Fruit fly (Drosophila melanogaster) whole organism, embryonic: ENCODE measurements around the gene Lztr1.

ENCODE experiments used
- CG10321 ChIP-seq: fragments of 200-800 bp; sonication (Bioruptor generic); IDR thresholded peaks from 2 replicates; pipeline ENCODE4 v1.3.6; 2022; ENCODE audit warnings: missing biosample characterization, missing genetic modification characterization
- CG10462 ChIP-seq: fragments of 200-800 bp; sonication (Bioruptor generic); optimal IDR thresholded peaks from 2 replicates; lab custom pipeline; 2016; ENCODE audit warnings: missing biosample characterization, missing genetic modification characterization
- CG11723 ChIP-seq: fragments of 200-800 bp; sonication (Bioruptor generic); optimal IDR thresholded peaks from 2 replicates; lab custom pipeline; 2017; ENCODE audit warnings: missing biosample characterization, mild to moderate bottlenecking, missing genetic modification characterization
- CG15269 ChIP-seq: fragments of 200-800 bp; sonication (Bioruptor generic); optimal IDR thresholded peaks from 2 replicates; lab custom pipeline; 2018; ENCODE audit warnings: missing biosample characterization, mild to moderate bottlenecking, missing genetic modification characterization, moderate library complexity
- CG15601 ChIP-seq: fragments of 200-800 bp; sonication (Bioruptor generic); optimal IDR thresholded peaks from 3 replicates; lab custom pipeline; 2019; ENCODE audit warnings: missing biosample characterization, mild to moderate bottlenecking, missing genetic modification characterization, moderate library complexity
- CG15696 ChIP-seq: fragments of 200-800 bp; sonication (Bioruptor generic); optimal IDR thresholded peaks from 2 replicates; lab custom pipeline; 2019; ENCODE audit warnings: missing biosample characterization, mild to moderate bottlenecking, missing genetic modification characterization, moderate library complexity
- CG16863 ChIP-seq: fragments of 200-800 bp; sonication (Bioruptor generic); optimal IDR thresholded peaks from 3 replicates; lab custom pipeline; 2016; ENCODE audit warnings: missing biosample characterization, missing genetic modification characterization
- CG17359 ChIP-seq: fragments of 200-800 bp; sonication (Bioruptor generic); optimal IDR thresholded peaks from 3 replicates; lab custom pipeline; 2018; ENCODE audit warnings: missing biosample characterization, mild to moderate bottlenecking, missing genetic modification characterization, moderate library complexity
- CG18476 ChIP-seq: fragments of 200-800 bp; sonication (Bioruptor generic); optimal IDR thresholded peaks from 2 replicates; lab custom pipeline; 2016; ENCODE audit warnings: missing biosample characterization, mild to moderate bottlenecking, missing genetic modification characterization
- CG18764 ChIP-seq: fragments of 200-800 bp; sonication (Bioruptor generic); optimal IDR thresholded peaks from 3 replicates; lab custom pipeline; 2016; ENCODE audit warnings: missing biosample characterization, missing genetic modification characterization
- CG2202 ChIP-seq: fragments of 200-800 bp; sonication (Bioruptor generic); optimal IDR thresholded peaks from 2 replicates; lab custom pipeline; 2018; ENCODE audit warnings: missing biosample characterization, mild to moderate bottlenecking, missing genetic modification characterization
- CG3163 ChIP-seq: fragments of 200-800 bp; sonication (Bioruptor generic); optimal IDR thresholded peaks from 3 replicates; lab custom pipeline; 2016; ENCODE audit warnings: missing biosample characterization, missing genetic modification characterization
- CG33557 ChIP-seq: fragments of 200-800 bp; sonication (Bioruptor generic); optimal IDR thresholded peaks from 2 replicates; lab custom pipeline; 2019; ENCODE audit warnings: missing biosample characterization, mild to moderate bottlenecking, missing genetic modification characterization, moderate library complexity
- CG4404 ChIP-seq: fragments of 200-800 bp; sonication (Bioruptor generic); IDR thresholded peaks from 2 replicates; pipeline ENCODE4 v1.3.6; 2022; ENCODE audit warnings: missing biosample characterization, missing genetic modification characterization
- CG6683 ChIP-seq: fragments of 200-800 bp; sonication (Bioruptor generic); optimal IDR thresholded peaks from 2 replicates; lab custom pipeline; 2017; ENCODE audit warnings: missing biosample characterization, mild to moderate bottlenecking, missing genetic modification characterization, missing genetic modification reagents
- CG6689 ChIP-seq: fragments of 200-800 bp; sonication (Bioruptor generic); IDR thresholded peaks from 2 replicates; pipeline ENCODE4 v1.3.6; 2022; ENCODE audit warnings: missing biosample characterization, missing genetic modification characterization
- CG7928 ChIP-seq: fragments of 200-800 bp; sonication (Bioruptor generic); optimal IDR thresholded peaks from 2 replicates; lab custom pipeline; 2017; ENCODE audit warnings: missing biosample characterization, mild to moderate bottlenecking, missing genetic modification characterization
- CG7963 ChIP-seq: fragments of 200-800 bp; sonication (Bioruptor generic); IDR thresholded peaks from 3 replicates; pipeline ENCODE4 v1.3.6; 2022; ENCODE audit warnings: missing biosample characterization, missing genetic modification characterization; ENCODE audit not compliant: partially characterized antibody
- CG8281 ChIP-seq: fragments of 200-800 bp; sonication (Bioruptor generic); optimal IDR thresholded peaks from 2 replicates; lab custom pipeline; 2018; ENCODE audit warnings: missing biosample characterization, mild to moderate bottlenecking, missing genetic modification characterization, moderate library complexity
- CG8478 ChIP-seq: fragments of >200 bp; optimal IDR thresholded peaks from 2 replicates; lab custom pipeline; 2018
- CG9215 ChIP-seq: fragments of 200-800 bp; sonication (Bioruptor generic); IDR thresholded peaks from 2 replicates; pipeline ENCODE4 v1.3.6; 2022; ENCODE audit warnings: missing biosample characterization, missing genetic modification characterization
- CG9817 ChIP-seq: fragments of 200-800 bp; sonication (Bioruptor generic); optimal IDR thresholded peaks from 2 replicates; lab custom pipeline; 2018; ENCODE audit warnings: missing biosample characterization, mild to moderate bottlenecking, missing genetic modification characterization, moderate library complexity
- CG9876 ChIP-seq: fragments of 200-800 bp; sonication (Bioruptor generic); optimal IDR thresholded peaks from 2 replicates; lab custom pipeline; 2016; ENCODE audit warnings: missing biosample characterization, missing genetic modification characterization
- CG9932 ChIP-seq: fragments of 200-800 bp; sonication (Bioruptor generic); IDR thresholded peaks from 2 replicates; pipeline ENCODE4 v1.3.6; 2022; ENCODE audit warnings: missing biosample characterization, missing genetic modification characterization
- Ets65A ChIP-seq: fragments of 200-800 bp; sonication (Bioruptor generic); peaks from one replicate; lab custom pipeline; 2016; ENCODE audit warnings: missing biosample characterization, missing genetic modification characterization
- Kr ChIP-seq: fragments of 200-800 bp; sonication (Bioruptor generic); optimal IDR thresholded peaks from 2 replicates; lab custom pipeline; 2017; ENCODE audit warnings: missing biosample characterization, mild to moderate bottlenecking, missing genetic modification characterization
- MESR4 ChIP-seq: fragments of 200-800 bp; sonication (Bioruptor generic); optimal IDR thresholded peaks from 2 replicates; lab custom pipeline; 2018; ENCODE audit warnings: missing biosample characterization, mild to moderate bottlenecking, missing genetic modification characterization, moderate library complexity
- Myb ChIP-seq: fragments of 200-800 bp; sonication (Bioruptor generic); optimal IDR thresholded peaks from 2 replicates; lab custom pipeline; 2016; ENCODE audit warnings: missing biosample characterization, missing genetic modification characterization
- NK7.1 ChIP-seq: fragments of 200-800 bp; sonication (Bioruptor generic); optimal IDR thresholded peaks from 3 replicates; lab custom pipeline; 2016; ENCODE audit warnings: missing biosample characterization, missing genetic modification characterization
- Ptx1 ChIP-seq: fragments of 200-800 bp; sonication (Bioruptor generic); IDR thresholded peaks from 2 replicates; pipeline ENCODE4 v1.3.6; 2022; ENCODE audit warnings: missing biosample characterization, missing genetic modification characterization
- Sin3A ChIP-seq: fragments of >200 bp; optimal IDR thresholded peaks from 2 replicates; lab custom pipeline; 2018
- Sry-β ChIP-seq: fragments of 200-800 bp; sonication (Bioruptor generic); optimal IDR thresholded peaks from 2 replicates; lab custom pipeline; 2018; ENCODE audit warnings: missing biosample characterization, mild to moderate bottlenecking, missing genetic modification characterization, moderate library complexity
- Trl ChIP-seq, 3 experiments: fragments of >200 bp in 2 of 3; fragments of 200-800 bp in 1 of 3; sonication (Bioruptor generic) in 1 of 3; optimal IDR thresholded peaks; 2 replicates in 1 of 3; 3 replicates in 2 of 3; lab custom pipeline; 2016 to 2017; ENCODE audit warnings: missing biosample characterization in 1 of 3, missing genetic modification characterization in 1 of 3
- Xrp1 ChIP-seq: fragments of 200-800 bp; sonication (Bioruptor generic); IDR thresholded peaks from 2 replicates; pipeline ENCODE4 v1.3.6; 2022; ENCODE audit warnings: missing biosample characterization, missing genetic modification characterization
- YL-1 ChIP-seq: fragments of 200-800 bp; sonication (Bioruptor generic); optimal IDR thresholded peaks from 3 replicates; lab custom pipeline; 2017; ENCODE audit warnings: missing biosample characterization, mild to moderate bottlenecking, missing genetic modification characterization
- caup ChIP-seq: fragments of 200-800 bp; sonication (Bioruptor generic); optimal IDR thresholded peaks from 3 replicates; lab custom pipeline; 2017; ENCODE audit warnings: missing biosample characterization, mild to moderate bottlenecking, missing genetic modification characterization, moderate library complexity; ENCODE audit not compliant: severe bottlenecking
- chn ChIP-seq: fragments of 200-800 bp; sonication (Bioruptor generic); optimal IDR thresholded peaks from 2 replicates; lab custom pipeline; 2016; ENCODE audit warnings: missing biosample characterization, missing genetic modification characterization
- corto ChIP-seq: fragments of 200-800 bp; sonication (Bioruptor generic); optimal IDR thresholded peaks from 2 replicates; lab custom pipeline; 2016; ENCODE audit warnings: missing biosample characterization, mild to moderate bottlenecking, missing genetic modification characterization, moderate library complexity
- danr ChIP-seq: fragments of 200-800 bp; sonication (Bioruptor generic); IDR thresholded peaks from 2 replicates; pipeline ENCODE4 v1.3.6; 2022; ENCODE audit warnings: missing biosample characterization, missing genetic modification characterization
- gcm2 ChIP-seq: fragments of 200-800 bp; sonication (Bioruptor generic); optimal IDR thresholded peaks from 2 replicates; lab custom pipeline; 2016; ENCODE audit warnings: missing biosample characterization, missing genetic modification characterization
- h ChIP-seq: fragments of >200 bp; optimal IDR thresholded peaks from 2 replicates; lab custom pipeline; 2017
- hth ChIP-seq: fragments of >200 bp; optimal IDR thresholded peaks from 2 replicates; lab custom pipeline; 2017; ENCODE audit warnings: inconsistent platforms
- ken ChIP-seq: fragments of 200-800 bp; sonication (Bioruptor generic); IDR thresholded peaks from 3 replicates; pipeline ENCODE4 v1.3.6; 2022; ENCODE audit warnings: missing biosample characterization, missing genetic modification characterization
- mam ChIP-seq: fragments of 200-800 bp; sonication (Bioruptor generic); optimal IDR thresholded peaks from 3 replicates; lab custom pipeline; 2016; ENCODE audit warnings: missing biosample characterization, missing genetic modification characterization
- mirr ChIP-seq: fragments of 200-800 bp; sonication (Bioruptor generic); optimal IDR thresholded peaks from 3 replicates; lab custom pipeline; 2018; ENCODE audit warnings: missing biosample characterization, mild to moderate bottlenecking, missing genetic modification characterization
- nom ChIP-seq: fragments of 200-800 bp; sonication (Bioruptor generic); optimal IDR thresholded peaks from 2 replicates; lab custom pipeline; 2017; ENCODE audit warnings: missing biosample characterization, missing genetic modification characterization, mild to moderate bottlenecking, moderate library complexity, missing genetic modification reagents
- repo ChIP-seq: fragments of 200-800 bp; sonication (Bioruptor generic); optimal IDR thresholded peaks from 2 replicates; lab custom pipeline; 2016; ENCODE audit warnings: missing biosample characterization, missing genetic modification characterization
- rib ChIP-seq: fragments of 200-800 bp; sonication (Bioruptor generic); IDR thresholded peaks from 2 replicates; pipeline ENCODE4 v1.3.6; 2022; ENCODE audit warnings: missing biosample characterization, missing genetic modification characterization
- sima ChIP-seq: fragments of 200-800 bp; sonication (Bioruptor generic); optimal IDR thresholded peaks from 2 replicates; lab custom pipeline; 2016; ENCODE audit warnings: missing biosample characterization, missing genetic modification characterization
- wek ChIP-seq: fragments of 200-800 bp; sonication (Bioruptor generic); optimal IDR thresholded peaks from 3 replicates; lab custom pipeline; 2018; ENCODE audit warnings: missing biosample characterization, mild to moderate bottlenecking, missing genetic modification characterization, moderate library complexity
- zen ChIP-seq: fragments of 200-800 bp; sonication (Bioruptor generic); optimal IDR thresholded peaks from 3 replicates; lab custom pipeline; 2018; ENCODE audit warnings: missing biosample characterization, mild to moderate bottlenecking, missing genetic modification characterization, moderate library complexity
- zf30C ChIP-seq: fragments of 200-800 bp; sonication (Bioruptor generic); optimal IDR thresholded peaks from 3 replicates; lab custom pipeline; 2018; ENCODE audit warnings: missing biosample characterization, mild to moderate bottlenecking, missing genetic modification characterization

The Lztr1 gene

dm6 chrX:873739-874138 is 53.6 kb downstream of the Lztr1 start (continued):
- TF ChIP-seq CG9932 (GFP tag; lab: Robert Waterston, UW) (0 out of 2 replicates have a peak, but pooled peaks have one; percentile 11), YL-1 (no peak), CG4404 (GFP tag; lab: Robert Waterston, UW) (no peak), ken (GFP tag; lab: Robert Waterston, UW) (no peak), CG17359 (tag; lab: Kevin White, UChicago) (peak; percentile 23), CG10462 (GFP tag; lab: Kevin White, UChicago) (no peak), MESR4 (GFP tag; lab: Kevin White, UChicago) (no peak), hth (lab: Kevin White, UChicago) (no peak), h (lab: Kevin White, UChicago) (no peak), CG6683 (GFP tag; lab: Kevin White, UChicago) (no peak), Ets65A (peak; percentile 89), mam (no peak), CG10321 (GFP tag; lab: Robert Waterston, UW) (no peak), CG15269 (peak; percentile 34), CG33557 (no peak), caup (GFP tag; lab: Kevin White, UChicago) (no peak), CG9876 (GFP tag; lab: Kevin White, UChicago) (no peak), Trl (optimal IDR thresholded peaks at IDR 0.05; lab: Kevin White, UChicago) (no peak), Trl (GFP tag; optimal IDR thresholded peaks at IDR 0.05; lab: Kevin White, UChicago) (no peak), NK7.1 (GFP tag; lab: Kevin White, UChicago) (no peak), mirr (no peak), CG7928 (GFP tag; lab: Kevin White, UChicago) (no peak), CG7963 (GFP tag; lab: Robert Waterston, UW) (no peak), danr (no peak), CG9215 (0 out of 2 replicates have a peak, but pooled peaks have one; percentile 8), sima (GFP tag; lab: Kevin White, UChicago) (no peak), CG15696 (no peak), Sin3A (lab: Kevin White, UChicago) (no peak), CG2202 (tag; lab: Kevin White, UChicago) (no peak), Xrp1 (0 out of 2 replicates have a peak, but pooled peaks have one; percentile 10), Sry-β (GFP tag; lab: Kevin White, UChicago) (no peak), CG9817 (tag; lab: Kevin White, UChicago) (no peak), Kr (GFP tag; lab: Kevin White, UChicago) (no peak), rib (no peak), CG8281 (tag; lab: Kevin White, UChicago) (no peak), CG6689 (GFP tag; lab: Robert Waterston, UW) (peak; percentile 34; the same call in 1 of the 2 replicates), corto (no peak), wek (GFP tag; lab: Kevin White, UChicago) (no peak), CG11723 (no peak), nom (GFP tag; lab: Kevin White, UChicago) (no peak), Ptx1 (peak; percentile 32; the same call in 1 of the 2 replicates), gcm2 (no peak), CG18764 (GFP tag; lab: Kevin White, UChicago) (no peak), Myb (no peak), CG8478 (lab: Kevin White, UChicago) (no peak), CG16863 (GFP tag; lab: Kevin White, UChicago) (no peak), CG15601 (no peak), chn (no peak), repo (GFP tag; lab: Kevin White, UChicago) (no peak), zen (tag; lab: Kevin White, UChicago) (no peak), CG3163 (GFP tag; lab: Kevin White, UChicago) (no peak), zf30C (no peak), CG18476 (GFP tag; lab: Kevin White, UChicago) (no peak)
